Worm (Caenorhabditis elegans): ENCODE data around the gene R04F11.5.

The R04F11.5 gene

ce11 chrV:12344845-12345244 lies 27.0 kb upstream of the R04F11.5 start, which contains the start of gene F23H12.3:
F23H12.3 (plus strand) TSS chrV:12345145.
- no peak for TF ChIP-seq F13H6.1 (tag; optimal IDR thresholded peaks at IDR 0.05)

- peak; percentile 60 for TF ChIP-seq unc-62 (GFP tag; optimal IDR thresholded peaks at IDR 0.05)
- TF ChIP-seq unc-55 (GFP tag; optimal IDR thresholded peaks at IDR 0.05): peak; percentile 98
- TF ChIP-seq nhr-10 (tag; optimal IDR thresholded peaks at IDR 0.05): no peak
- peak; percentile 39 for TF ChIP-seq zag-1 (tag; optimal IDR thresholded peaks at IDR 0.05)
- peak; percentile 65 for TF ChIP-seq nhr-237 (tag; optimal IDR thresholded peaks at IDR 0.05)
- no peak for TF ChIP-seq elt-3 (tag; optimal IDR thresholded peaks at IDR 0.05)
- TF ChIP-seq nhr-12 (tag; optimal IDR thresholded peaks at IDR 0.05): no peak
- TF ChIP-seq dmd-4 (tag; optimal IDR thresholded peaks at IDR 0.05): peak; percentile 56
- TF ChIP-seq mab-5 (tag; optimal IDR thresholded peaks at IDR 0.05): peak; percentile 91
- TF ChIP-seq nhr-77 (tag; optimal IDR thresholded peaks at IDR 0.05): peak; percentile 53
- TF ChIP-seq lin-13 (GFP tag; optimal IDR thresholded peaks at IDR 0.05): peak; percentile 92
- peak; percentile 44 for TF ChIP-seq mbf-1 (tag; optimal IDR thresholded peaks at IDR 0.05)
- TF ChIP-seq sem-4 (tag; optimal IDR thresholded peaks at IDR 0.05): peak; percentile 96
- peak; percentile 73 for TF ChIP-seq ama-1 (optimal IDR thresholded peaks at IDR 0.05)
- TF ChIP-seq F13H6.1 (tag; optimal IDR thresholded peaks at IDR 0.05): peak; percentile 90
- TF ChIP-seq ztf-4 (tag; optimal IDR thresholded peaks at IDR 0.05): peak; percentile 61
- TF ChIP-seq C34F6.9 (tag; optimal IDR thresholded peaks at IDR 0.05): peak; percentile 97
- no peak for TF ChIP-seq unc-39 (tag; optimal IDR thresholded peaks at IDR 0.05)
- TF ChIP-seq crh-2 (tag; optimal IDR thresholded peaks at IDR 0.05): peak; percentile 97
- TF ChIP-seq ZK546.5 (tag; optimal IDR thresholded peaks at IDR 0.05): peak; percentile 51
- peak; percentile 85 for TF ChIP-seq snpc-4 (tag; optimal IDR thresholded peaks at IDR 0.05)
- TF ChIP-seq R02D3.7 (tag; optimal IDR thresholded peaks at IDR 0.05): peak; percentile 70
- TF ChIP-seq nhr-6 (tag; optimal IDR thresholded peaks at IDR 0.05): no peak
- peak; percentile 90 for TF ChIP-seq nhr-21 (tag; optimal IDR thresholded peaks at IDR 0.05)
- peak; percentile 68 for TF ChIP-seq fos-1 (tag; optimal IDR thresholded peaks at IDR 0.05)
- peak; percentile 89 for TF ChIP-seq egl-27 (tag; optimal IDR thresholded peaks at IDR 0.05)
- TF ChIP-seq lsy-2 (tag; optimal IDR thresholded peaks at IDR 0.05): peak; percentile 91 to 97
- TF ChIP-seq Y55F3AM.14 (GFP tag; optimal IDR thresholded peaks at IDR 0.05): peak; percentile 16
- no peak for TF ChIP-seq aly-2 (tag; optimal IDR thresholded peaks at IDR 0.05)
- peak; percentile 99 for TF ChIP-seq gmeb-1 (tag; optimal IDR thresholded peaks at IDR 0.05)
- peak in 1 of 2 experiments; percentile 62 for TF ChIP-seq mdl-1 (tag; optimal IDR thresholded peaks at IDR 0.05)
- TF ChIP-seq skn-1 (tag; optimal IDR thresholded peaks at IDR 0.05): peak; percentile 48
- TF ChIP-seq lin-11 (tag; optimal IDR thresholded peaks at IDR 0.05): peak; percentile 75
- peak; percentile 98 for TF ChIP-seq sma-9 (GFP tag; optimal IDR thresholded peaks at IDR 0.05)
- no peak for TF ChIP-seq sma-9 (tag; optimal IDR thresholded peaks at IDR 0.05)
- no peak for TF ChIP-seq ceh-82 (tag; optimal IDR thresholded peaks at IDR 0.05)
- TF ChIP-seq sma-3 (GFP tag; optimal IDR thresholded peaks at IDR 0.05): peak; percentile 94
- no peak for TF ChIP-seq alr-1 (tag; optimal IDR thresholded peaks at IDR 0.05)
- TF ChIP-seq blmp-1 (tag; optimal IDR thresholded peaks at IDR 0.05; ENCODE audit: insufficient read depth): peak; percentile 26
- TF ChIP-seq nhr-25 (tag; optimal IDR thresholded peaks at IDR 0.05): peak; percentile 95
- TF ChIP-seq nhr-129 (tag; optimal IDR thresholded peaks at IDR 0.05): peak; percentile 82
- TF ChIP-seq nhr-11 (tag; optimal IDR thresholded peaks at IDR 0.05): no peak
- peak; percentile 55 for TF ChIP-seq ceh-16 (tag; optimal IDR thresholded peaks at IDR 0.05)
These were observed 25.7 kb upstream of the R04F11.5 start, which contains the start of gene tomm-20 for ce11 chrV:12343419-12343969. tomm-20 (minus strand) TSS chrV:12343469.

ce11 chrV:12337894-12338293 lies 20.1 kb upstream of the R04F11.5 start, which contains the start of gene twk-13:
twk-13 (minus strand) TSS chrV:12337994.
- TF ChIP-seq egl-27 (tag; optimal IDR thresholded peaks at IDR 0.05): no peak
- no peak for TF ChIP-seq peb-1 (tag; optimal IDR thresholded peaks at IDR 0.05)
- no peak for TF ChIP-seq dmd-4 (tag; optimal IDR thresholded peaks at IDR 0.05)
- TF ChIP-seq nhr-6 (tag; optimal IDR thresholded peaks at IDR 0.05): no peak
- no peak for TF ChIP-seq C34F6.9 (tag; optimal IDR thresholded peaks at IDR 0.05)
- no peak for TF ChIP-seq F13H6.1 (tag; optimal IDR thresholded peaks at IDR 0.05)
- TF ChIP-seq gmeb-1 (tag; optimal IDR thresholded peaks at IDR 0.05): no peak
- TF ChIP-seq nhr-25 (tag; optimal IDR thresholded peaks at IDR 0.05): no peak
- TF ChIP-seq ZK546.5 (tag; optimal IDR thresholded peaks at IDR 0.05): no peak
- TF ChIP-seq skn-1 (tag; optimal IDR thresholded peaks at IDR 0.05): no peak
- no peak for TF ChIP-seq Y55F3AM.14 (GFP tag; optimal IDR thresholded peaks at IDR 0.05)
- TF ChIP-seq ceh-82 (tag; optimal IDR thresholded peaks at IDR 0.05): no peak
- TF ChIP-seq ztf-4 (tag; optimal IDR thresholded peaks at IDR 0.05): no peak
- no peak for TF ChIP-seq ceh-16 (tag; optimal IDR thresholded peaks at IDR 0.05)
- TF ChIP-seq ztf-11 (tag; optimal IDR thresholded peaks at IDR 0.05): no peak
- no peak for TF ChIP-seq sma-3 (GFP tag; optimal IDR thresholded peaks at IDR 0.05)
- TF ChIP-seq nhr-12 (tag; optimal IDR thresholded peaks at IDR 0.05): no peak
- TF ChIP-seq elt-3 (tag; optimal IDR thresholded peaks at IDR 0.05): no peak
- no peak for TF ChIP-seq lin-39 (tag; optimal IDR thresholded peaks at IDR 0.05)
- TF ChIP-seq nhr-23 (tag; optimal IDR thresholded peaks at IDR 0.05): no peak

Data from whole organism, L2 larva.